Fruit fly (Drosophila melanogaster) whole organism, embryonic: ENCODE measurements around the gene CG5157.

ENCODE experiments used
- Ada2b ChIP-seq: fragments of 200-800 bp; sonication (Bioruptor generic); IDR thresholded peaks from 2 replicates; pipeline ENCODE4 v1.3.6; 2022; ENCODE audit warnings: missing biosample characterization, missing genetic modification characterization
- B-H2 ChIP-seq: fragments of 200-800 bp; sonication (Bioruptor generic); optimal IDR thresholded peaks from 2 replicates; lab custom pipeline; 2018; ENCODE audit warnings: missing biosample characterization, mild to moderate bottlenecking, missing genetic modification characterization
- Blimp-1 ChIP-seq: fragments of 200-800 bp; sonication (Bioruptor generic); optimal IDR thresholded peaks from 3 replicates; lab custom pipeline; 2018; ENCODE audit warnings: missing biosample characterization, missing genetic modification characterization, mild to moderate bottlenecking, moderate library complexity, missing genetic modification reagents
- CG10209 ChIP-seq: fragments of 200-800 bp; sonication (Bioruptor generic); optimal IDR thresholded peaks from 3 replicates; lab custom pipeline; 2017; ENCODE audit warnings: missing biosample characterization, mild to moderate bottlenecking, missing genetic modification characterization, missing genetic modification reagents
- CG10274 ChIP-seq: fragments of 200-800 bp; sonication (Bioruptor generic); optimal IDR thresholded peaks from 3 replicates; lab custom pipeline; 2017; ENCODE audit warnings: missing biosample characterization, mild to moderate bottlenecking, missing genetic modification characterization
- CG10543 ChIP-seq: fragments of 200-800 bp; sonication (Bioruptor generic); optimal IDR thresholded peaks from 3 replicates; lab custom pipeline; 2017; ENCODE audit warnings: missing biosample characterization, mild to moderate bottlenecking, missing genetic modification characterization, moderate library complexity
- CG11504 ChIP-seq: fragments of 200-800 bp; sonication (Bioruptor generic); optimal IDR thresholded peaks from 3 replicates; lab custom pipeline; 2019; ENCODE audit warnings: missing biosample characterization, mild to moderate bottlenecking, missing genetic modification characterization, moderate library complexity
- CG12391 ChIP-seq: fragments of 200-800 bp; sonication (Bioruptor generic); optimal IDR thresholded peaks from 3 replicates; lab custom pipeline; 2018; ENCODE audit warnings: missing biosample characterization, mild to moderate bottlenecking, missing genetic modification characterization, moderate library complexity
- CG12769 ChIP-seq: fragments of 200-800 bp; sonication (Bioruptor generic); optimal IDR thresholded peaks from 2 replicates; lab custom pipeline; 2019; ENCODE audit warnings: missing biosample characterization, mild to moderate bottlenecking, missing genetic modification characterization, moderate library complexity
- CG12942 ChIP-seq: fragments of 200-800 bp; sonication (Bioruptor generic); optimal IDR thresholded peaks from 3 replicates; lab custom pipeline; 2016; ENCODE audit warnings: missing biosample characterization, missing genetic modification characterization
- CG14710 ChIP-seq: fragments of 200-800 bp; sonication (Bioruptor generic); optimal IDR thresholded peaks from 3 replicates; lab custom pipeline; 2019; ENCODE audit warnings: missing biosample characterization, mild to moderate bottlenecking, missing genetic modification characterization, moderate library complexity
- CG15514 ChIP-seq: fragments of 200-800 bp; sonication (Bioruptor generic); optimal IDR thresholded peaks from 3 replicates; lab custom pipeline; 2017; ENCODE audit warnings: missing biosample characterization, missing genetic modification characterization, mild to moderate bottlenecking, moderate library complexity, missing genetic modification reagents
- CG17385 ChIP-seq: fragments of 200-800 bp; sonication (Bioruptor generic); optimal IDR thresholded peaks from 3 replicates; lab custom pipeline; 2018; ENCODE audit warnings: missing biosample characterization, mild to moderate bottlenecking, missing genetic modification characterization
- CG18619 ChIP-seq: fragments of 200-800 bp; sonication (Bioruptor generic); optimal IDR thresholded peaks from 3 replicates; lab custom pipeline; 2017; ENCODE audit warnings: missing biosample characterization, mild to moderate bottlenecking, missing genetic modification characterization
- CG32767 ChIP-seq: fragments of 200-800 bp; sonication (Bioruptor generic); IDR thresholded peaks from 2 replicates; pipeline ENCODE4 v1.3.6; 2022; ENCODE audit warnings: missing biosample characterization, missing genetic modification characterization
- CG33557 ChIP-seq: fragments of 200-800 bp; sonication (Bioruptor generic); optimal IDR thresholded peaks from 2 replicates; lab custom pipeline; 2019; ENCODE audit warnings: missing biosample characterization, mild to moderate bottlenecking, missing genetic modification characterization, moderate library complexity
- CG4404 ChIP-seq: fragments of 200-800 bp; sonication (Bioruptor generic); IDR thresholded peaks from 2 replicates; pipeline ENCODE4 v1.3.6; 2022; ENCODE audit warnings: missing biosample characterization, missing genetic modification characterization
- CG4617 ChIP-seq: fragments of 200-800 bp; sonication (Bioruptor generic); optimal IDR thresholded peaks from 3 replicates; lab custom pipeline; 2016; ENCODE audit warnings: missing biosample characterization, missing genetic modification characterization, borderline replicate concordance
- CG6765 ChIP-seq: fragments of 200-800 bp; sonication (Bioruptor generic); optimal IDR thresholded peaks from 3 replicates; lab custom pipeline; 2017; ENCODE audit warnings: missing biosample characterization, mild to moderate bottlenecking, missing genetic modification characterization
- CG6791 ChIP-seq: fragments of 200-800 bp; sonication (Bioruptor generic); IDR thresholded peaks from 3 replicates; pipeline ENCODE4 v1.3.6; 2022; ENCODE audit warnings: missing biosample characterization, missing genetic modification characterization; ENCODE audit not compliant: partially characterized antibody
- CG8281 ChIP-seq: fragments of 200-800 bp; sonication (Bioruptor generic); optimal IDR thresholded peaks from 2 replicates; lab custom pipeline; 2018; ENCODE audit warnings: missing biosample characterization, mild to moderate bottlenecking, missing genetic modification characterization, moderate library complexity
- Dad ChIP-seq: fragments of 200-800 bp; sonication (Bioruptor generic); optimal IDR thresholded peaks from 3 replicates; lab custom pipeline; 2016; ENCODE audit warnings: missing biosample characterization, missing genetic modification characterization
- Dip3 ChIP-seq: fragments of 200-800 bp; sonication (Bioruptor generic); optimal IDR thresholded peaks from 3 replicates; lab custom pipeline; 2016; ENCODE audit warnings: missing biosample characterization, missing genetic modification characterization
- Elba2 ChIP-seq: fragments of 200-800 bp; sonication (Bioruptor generic); optimal IDR thresholded peaks from 3 replicates; lab custom pipeline; 2016; ENCODE audit warnings: missing biosample characterization, missing genetic modification characterization
- Ets65A ChIP-seq: fragments of 200-800 bp; sonication (Bioruptor generic); peaks from one replicate; lab custom pipeline; 2016; ENCODE audit warnings: missing biosample characterization, missing genetic modification characterization
- MBD-R2 ChIP-seq: fragments of 200-800 bp; sonication (Bioruptor generic); IDR thresholded peaks from 2 replicates; pipeline ENCODE4 v1.3.6; 2022; ENCODE audit warnings: missing biosample characterization, missing genetic modification characterization
- Oaz ChIP-seq: fragments of 200-800 bp; sonication (Bioruptor generic); IDR thresholded peaks from 2 replicates; pipeline ENCODE4 v1.3.6; 2022; ENCODE audit warnings: missing biosample characterization, missing genetic modification characterization
- Poxn ChIP-seq: fragments of 200-800 bp; sonication (Bioruptor generic); IDR thresholded peaks from 2 replicates; pipeline ENCODE4 v1.3.6; 2022; ENCODE audit warnings: missing biosample characterization, missing genetic modification characterization
- Usf ChIP-seq: fragments of 200-800 bp; sonication (Bioruptor generic); optimal IDR thresholded peaks from 2 replicates; lab custom pipeline; 2017; ENCODE audit warnings: missing genotype, missing biosample characterization, missing genetic modification characterization
- Xbp1 ChIP-seq: fragments of 200-800 bp; sonication (Bioruptor generic); optimal IDR thresholded peaks from 3 replicates; lab custom pipeline; 2016; ENCODE audit warnings: missing biosample characterization, mild to moderate bottlenecking, missing genetic modification characterization
- bbx ChIP-seq: fragments of 200-800 bp; sonication (Bioruptor generic); IDR thresholded peaks from 2 replicates; pipeline ENCODE4 v1.3.6; 2022; ENCODE audit warnings: missing biosample characterization, missing genetic modification characterization; ENCODE audit not compliant: partially characterized antibody
- ci ChIP-seq: fragments of 200-800 bp; sonication (Bioruptor generic); IDR thresholded peaks from 3 replicates; pipeline ENCODE4 v1.3.6; 2022; ENCODE audit warnings: missing biosample characterization, missing genetic modification characterization
- croc ChIP-seq: fragments of 200-800 bp; sonication (Bioruptor generic); conservative IDR thresholded peaks from 3 replicates; pipeline ENCODE4 v1.3.6; 2022; ENCODE audit warnings: missing biosample characterization, missing genetic modification characterization
- emc ChIP-seq: fragments of 200-800 bp; sonication (Bioruptor generic); optimal IDR thresholded peaks from 2 replicates; lab custom pipeline; 2016; ENCODE audit warnings: missing biosample characterization, missing genetic modification characterization
- fd64A ChIP-seq: fragments of 200-800 bp; sonication (Bioruptor generic); optimal IDR thresholded peaks from 3 replicates; lab custom pipeline; 2018; ENCODE audit warnings: missing biosample characterization, mild to moderate bottlenecking, missing genetic modification characterization
- ftz-f1 ChIP-seq: fragments of 200-800 bp; sonication (Bioruptor generic); optimal IDR thresholded peaks from 2 replicates; lab custom pipeline; 2016; ENCODE audit warnings: missing biosample characterization, missing genetic modification characterization
- jigr1 ChIP-seq: fragments of 200-800 bp; sonication (Bioruptor generic); IDR thresholded peaks from 3 replicates; pipeline ENCODE4 v1.3.6; 2022; ENCODE audit warnings: missing biosample characterization, missing genetic modification characterization
- lola ChIP-seq, 3 experiments: fragments of >200 bp in 2 of 3; fragments of 200-800 bp in 1 of 3; sonication (Bioruptor generic) in 1 of 3; optimal IDR thresholded peaks; 2 replicates each; lab custom pipeline; 2017 to 2019; ENCODE audit warnings: missing biosample characterization in 3 of 3, missing genetic modification characterization in 3 of 3, mild to moderate bottlenecking in 1 of 3, moderate library complexity in 1 of 3
- nerfin-2 ChIP-seq: fragments of 200-800 bp; sonication (Bioruptor generic); IDR thresholded peaks from 2 replicates; pipeline ENCODE4 v1.3.6; 2022; ENCODE audit warnings: missing biosample characterization, missing genetic modification characterization; ENCODE audit not compliant: partially characterized antibody
- ro ChIP-seq: fragments of 200-800 bp; sonication (Bioruptor generic); IDR thresholded peaks from 2 replicates; pipeline ENCODE4 v1.3.6; 2022; ENCODE audit warnings: missing biosample characterization, missing genetic modification characterization
- schlank ChIP-seq: fragments of 200-800 bp; sonication (Bioruptor generic); optimal IDR thresholded peaks from 2 replicates; lab custom pipeline; 2018; ENCODE audit warnings: missing biosample characterization, mild to moderate bottlenecking, missing genetic modification characterization
- slbo ChIP-seq: fragments of 200-800 bp; sonication (Bioruptor generic); IDR thresholded peaks from 2 replicates; pipeline ENCODE4 v1.3.6; 2022; ENCODE audit warnings: missing biosample characterization, missing genetic modification characterization
- sob ChIP-seq: fragments of 200-800 bp; sonication (Bioruptor generic); IDR thresholded peaks from 2 replicates; pipeline ENCODE4 v1.3.6; 2022; ENCODE audit warnings: missing biosample characterization, missing genetic modification characterization
- tgo ChIP-seq: fragments of 200-800 bp; sonication (Bioruptor generic); IDR thresholded peaks from 3 replicates; pipeline ENCODE4 v1.3.6; 2022; ENCODE audit warnings: missing biosample characterization, missing genetic modification characterization
- tio ChIP-seq: fragments of 200-800 bp; sonication (Bioruptor generic); optimal IDR thresholded peaks from 2 replicates; lab custom pipeline; 2017; ENCODE audit warnings: missing biosample characterization, missing genetic modification characterization, inconsistent platforms
- tll ChIP-seq, 2 experiments: fragments of 200-800 bp in 1 of 2; fragments of >200 bp in 1 of 2; sonication (Bioruptor generic) in 1 of 2; optimal IDR thresholded peaks; 2 replicates each; lab custom pipeline; 2017 to 2019; ENCODE audit warnings: missing biosample characterization in 2 of 2, missing genetic modification characterization in 2 of 2, mild to moderate bottlenecking in 1 of 2, moderate library complexity in 1 of 2
- unc-4 ChIP-seq: fragments of 200-800 bp; sonication (Bioruptor generic); IDR thresholded peaks from 2 replicates; pipeline ENCODE4 v1.3.6; 2022; ENCODE audit warnings: missing biosample characterization, missing genetic modification characterization; ENCODE audit not compliant: partially characterized antibody
- vnd ChIP-seq: fragments of 200-800 bp; sonication (Bioruptor generic); IDR thresholded peaks from 3 replicates; pipeline ENCODE4 v1.3.6; 2022; ENCODE audit warnings: missing biosample characterization, missing genetic modification characterization; ENCODE audit not compliant: partially characterized antibody

Gene CG5157

dm6 chr3L:16131264-16132066 is 6.2 kb downstream of the CG5157 start, which contains the start of the genes Trs20 and elg1 (continued):
- TF ChIP-seq vnd (GFP tag; lab: Robert Waterston, UW) (no peak), Poxn (GFP tag; lab: Robert Waterston, UW) (no peak), Blimp-1 (GFP tag; lab: Kevin White, UChicago) (no peak), fd64A (GFP tag; lab: Kevin White, UChicago) (no peak), ftz-f1 (GFP tag; lab: Kevin White, UChicago) (no peak), CG8281 (tag; lab: Kevin White, UChicago) (no peak), CG10543 (GFP tag; lab: Kevin White, UChicago) (peak; percentile 49), jigr1 (GFP tag; lab: Robert Waterston, UW) (no peak), unc-4 (GFP tag; lab: Robert Waterston, UW) (no peak), CG4404 (GFP tag; lab: Robert Waterston, UW) (0 out of 2 replicates have a peak, but pooled peaks have one; percentile 27), emc (no peak), CG18619 (peak; percentile 14), croc (no peak), Dad (no peak), CG10209 (GFP tag; lab: Kevin White, UChicago) (peak; percentile 56), Ada2b (GFP tag; lab: Robert Waterston, UW) (no peak), MBD-R2 (GFP tag; lab: Robert Waterston, UW) (peak; percentile 66), Elba2 (GFP tag; lab: Kevin White, UChicago) (peak; percentile 4), Oaz (GFP tag; lab: Robert Waterston, UW) (no peak), CG6791 (GFP tag; lab: Robert Waterston, UW) (no peak), tio (no peak), CG10274 (GFP tag; lab: Kevin White, UChicago) (no peak), CG12391 (tag; lab: Kevin White, UChicago) (peak; percentile 84), CG11504 (tag; lab: Kevin White, UChicago) (no peak), sob (peak; percentile 59), CG17385 (peak; percentile 60), Dip3 (no peak), CG6765 (GFP tag; lab: Kevin White, UChicago) (peak; percentile 27), Usf (no peak), CG4617 (no peak), CG12769 (tag; lab: Kevin White, UChicago) (no peak), slbo (GFP tag; lab: Robert Waterston, UW) (peak; percentile 59; the same call in 1 of the 2 replicates), Xbp1 (GFP tag; lab: Kevin White, UChicago) (peak; percentile 35), schlank (no peak), ci (GFP tag; lab: Robert Waterston, UW) (peak; percentile 13; the same call in 1 of the 3 replicates), CG14710 (tag; lab: Kevin White, UChicago) (peak; percentile 77), bbx (GFP tag; lab: Robert Waterston, UW) (0 out of 2 replicates have a peak, but pooled peaks have one; percentile 11), tll (GFP tag; optimal IDR thresholded peaks at IDR 0.05; lab: Kevin White, UChicago) (no peak), lola (GFP tag; optimal IDR thresholded peaks at IDR 0.05; lab: Kevin White, UChicago) (peak in 1 of 3 experiments; percentile 61), Ets65A (peak; percentile 66), nerfin-2 (GFP tag; lab: Robert Waterston, UW) (no peak), CG12942 (GFP tag; lab: Kevin White, UChicago) (no peak), ro (GFP tag; lab: Robert Waterston, UW) (no peak), CG32767 (0 out of 2 replicates have a peak, but pooled peaks have one; percentile 12), B-H2 (GFP tag; lab: Kevin White, UChicago) (peak; percentile 61), CG33557 (GFP tag; lab: Kevin White, UChicago) (peak; percentile 51), CG15514 (GFP tag; lab: Kevin White, UChicago) (peak; percentile 50), tgo (GFP tag; lab: Robert Waterston, UW) (peak; percentile 35; the same call in 1 of the 3 replicates)
